Worm (Caenorhabditis elegans): Measurements from ENCODE around the gene T13C5.2.

The T13C5.2 gene

ce11 chrX:6204696-6205232, 20.0 kb downstream of the T13C5.2 start, which contains the start of gene bca-1 (continued):
- peak; percentile 63 for TF ChIP-seq dve-1 (tag; optimal IDR thresholded peaks at IDR 0.05; ENCODE audit: insufficient read depth)
- peak; percentile 70 for TF ChIP-seq dmd-6 (GFP tag; IDR thresholded peaks at IDR 0.05)
- no peak for TF ChIP-seq lin-1 (GFP tag; IDR thresholded peaks at IDR 0.05)
- TF ChIP-seq ZK337.2 (GFP tag; IDR thresholded peaks at IDR 0.05) = no peak
- TF ChIP-seq pha-4 (GFP tag; IDR thresholded peaks at IDR 0.05) = no peak
- peak; percentile 5 for TF ChIP-seq pha-4 (tag; optimal IDR thresholded peaks at IDR 0.05)
- TF ChIP-seq nhr-10 (tag; optimal IDR thresholded peaks at IDR 0.05) = peak; percentile 64
- TF ChIP-seq nhr-237 (tag; optimal IDR thresholded peaks at IDR 0.05) = no peak
- TF ChIP-seq mxl-3 (GFP tag; optimal IDR thresholded peaks at IDR 0.05) = peak; percentile 37
- peak; percentile 14 for TF ChIP-seq nhr-25 (tag; optimal IDR thresholded peaks at IDR 0.05; ENCODE audit: borderline replicate concordance, insufficient read depth)
- TF ChIP-seq skn-1 (tag; optimal IDR thresholded peaks at IDR 0.05) = no peak
- TF ChIP-seq ces-1 (GFP tag; optimal IDR thresholded peaks at IDR 0.05) = no peak
- TF ChIP-seq nhr-11 (tag; optimal IDR thresholded peaks at IDR 0.05) = peak; percentile 35
- TF ChIP-seq unc-62 (GFP tag; optimal IDR thresholded peaks at IDR 0.05 in 1 of 2) = peak in 1 of 2 experiments; percentile 92
- no peak for TF ChIP-seq unc-62 (tag; optimal IDR thresholded peaks at IDR 0.05)
- TF ChIP-seq nhr-28 (tag; optimal IDR thresholded peaks at IDR 0.05) = peak; percentile 68
- no peak for TF ChIP-seq aly-2 (tag; optimal IDR thresholded peaks at IDR 0.05)
- TF ChIP-seq unc-130 (GFP tag; optimal IDR thresholded peaks at IDR 0.05) = no peak
- no peak for TF ChIP-seq T26A8.4 (GFP tag; IDR thresholded peaks at IDR 0.05)
- peak in 1 of 2 experiments; percentile 40 for TF ChIP-seq lsy-2 (tag; optimal IDR thresholded peaks at IDR 0.05)
- no peak for TF ChIP-seq zip-2 (tag; optimal IDR thresholded peaks at IDR 0.05)
- no peak for TF ChIP-seq Y75B8A.6 (GFP tag; IDR thresholded peaks at IDR 0.05)
- TF ChIP-seq ceh-62 (tag; optimal IDR thresholded peaks at IDR 0.05) = no peak
- TF ChIP-seq cey-2 (tag; optimal IDR thresholded peaks at IDR 0.05; ENCODE audit: borderline replicate concordance, insufficient read depth) = no peak
- TF ChIP-seq hlh-30 (tag; optimal IDR thresholded peaks at IDR 0.05; ENCODE audit: insufficient read depth) = peak; percentile 84
- TF ChIP-seq mdl-1 (tag; optimal IDR thresholded peaks at IDR 0.05) = peak in 1 of 2 experiments; percentile 49
- no peak for TF ChIP-seq R02D3.7 (tag; optimal IDR thresholded peaks at IDR 0.05)
- no peak for TF ChIP-seq egl-27 (tag; optimal IDR thresholded peaks at IDR 0.05)
- peak; percentile 37 for TF ChIP-seq ama-1 (optimal IDR thresholded peaks at IDR 0.05)

- TF ChIP-seq unc-62 (GFP tag; optimal IDR thresholded peaks at IDR 0.05 in 1 of 2) (peak in 1 of 2 experiments; percentile 90), unc-62 (tag; optimal IDR thresholded peaks at IDR 0.05) (no peak), jun-1 (tag; optimal IDR thresholded peaks at IDR 0.05) (no peak)
Measured at ce11 chrX:6205325-6205724, 20.5 kb downstream of the T13C5.2 start.

- TF ChIP-seq unc-62 (GFP tag; optimal IDR thresholded peaks at IDR 0.05 in 1 of 2) (peak in 1 of 2 experiments; percentile 12), unc-62 (tag; optimal IDR thresholded peaks at IDR 0.05) (no peak), ctbp-1 (GFP tag; IDR thresholded peaks at IDR 0.05) (no peak)
Measured at ce11 chrX:6206305-6206704, 21.5 kb downstream of the T13C5.2 start, which contains the start of gene mtp-18. mtp-18 (minus strand) TSS chrX:6206405.

ce11 chrX:6207687-6208088, 22.9 kb downstream of the T13C5.2 start, which contains the start of gene T13C5.6:
T13C5.6 (minus strand) TSS chrX:6207687.
- TF ChIP-seq zag-1 (tag; optimal IDR thresholded peaks at IDR 0.05) = peak; percentile 30
- peak; percentile 84 for TF ChIP-seq nhr-48 (tag; optimal IDR thresholded peaks at IDR 0.05)
- TF ChIP-seq aha-1 (tag) = peak; percentile 100
- peak; percentile 78 for TF ChIP-seq zip-2 (tag; optimal IDR thresholded peaks at IDR 0.05)
- TF ChIP-seq dpl-1 (GFP tag; optimal IDR thresholded peaks at IDR 0.05) = peak; percentile 64
- TF ChIP-seq ztf-11 (tag; optimal IDR thresholded peaks at IDR 0.05) = no peak
- 0 out of 2 replicates have a peak, but pooled peaks have one; percentile 27 for TF ChIP-seq daf-8 (GFP tag; IDR thresholded peaks at IDR 0.05)
- TF ChIP-seq ctbp-1 (GFP tag; IDR thresholded peaks at IDR 0.05) = peak; percentile 95
- TF ChIP-seq madf-5 (GFP tag; IDR thresholded peaks at IDR 0.05) = peak; percentile 89 to 95; a peak in 3 of 4 replicates
- peak; percentile 77 for TF ChIP-seq unc-130 (GFP tag; optimal IDR thresholded peaks at IDR 0.05)
- TF ChIP-seq nhr-76 (tag; optimal IDR thresholded peaks at IDR 0.05) = no peak
- TF ChIP-seq dmd-8 (GFP tag; IDR thresholded peaks at IDR 0.05) = peak; percentile 83; the same call in 1 of the 2 replicates
- no peak for TF ChIP-seq fos-1 (tag; optimal IDR thresholded peaks at IDR 0.05)
- peak; percentile 95 for TF ChIP-seq mep-1 (tag; optimal IDR thresholded peaks at IDR 0.05)
- TF ChIP-seq pha-4 (GFP tag; IDR thresholded peaks at IDR 0.05) = peak; percentile 92
- TF ChIP-seq pha-4 (tag; optimal IDR thresholded peaks at IDR 0.05) = peak; percentile 9
- TF ChIP-seq lir-3 (tag; optimal IDR thresholded peaks at IDR 0.05) = peak; percentile 89
- TF ChIP-seq duxl-1 (tag; optimal IDR thresholded peaks at IDR 0.05; ENCODE audit: poor library complexity) = peak; percentile 81
- TF ChIP-seq nhr-77 (tag; optimal IDR thresholded peaks at IDR 0.05) = peak; percentile 80
- TF ChIP-seq lin-39 (tag; optimal IDR thresholded peaks at IDR 0.05) = no peak
- TF ChIP-seq F37D6.2 (tag; optimal IDR thresholded peaks at IDR 0.05) = peak; percentile 91

Measured in whole organism, L4 larva.